Worm (Caenorhabditis elegans) whole organism, L4 larva: ENCODE data around the gene C17H11.5.

ENCODE experiments used
- F10B5.3 ChIP-seq: sonication (generic microtip); optimal IDR thresholded peaks from 2 replicates; lab custom pipeline; 2016; ENCODE audit warnings: mild to moderate bottlenecking, missing genetic modification characterization, missing compliant biosample characterization
- F26F4.8 ChIP-seq: fragments of 200-800 bp; sonication (Bioruptor generic); conservative IDR thresholded peaks from 2 replicates; pipeline ENCODE4 v1.3.6; 2022; ENCODE audit warnings: missing genetic modification characterization, missing compliant biosample characterization
- Y105C5A.15 ChIP-seq: fragments of 200-800 bp; sonication (Bioruptor generic); IDR thresholded peaks from 2 replicates; pipeline ENCODE4 v1.3.6; 2022; ENCODE audit warnings: missing genetic modification characterization, missing compliant biosample characterization
- Y5F2A.4 ChIP-seq: fragments of 200-800 bp; sonication (Bioruptor generic); optimal IDR thresholded peaks from 2 replicates; lab custom pipeline; 2018; ENCODE audit warnings: mild to moderate bottlenecking, missing genetic modification characterization, missing compliant biosample characterization
- aha-1 ChIP-seq: fragments of 150-350 bp; peaks from one replicate; lab custom pipeline; 2014; ENCODE audit warnings: missing biosample characterization, missing genetic modification characterization
- aly-2 ChIP-seq: sonication (generic microtip); optimal IDR thresholded peaks from 2 replicates; lab custom pipeline; 2018; ENCODE audit warnings: missing biosample characterization, missing genetic modification characterization
- ceh-20 ChIP-seq: fragments of 200-800 bp; sonication (Bioruptor generic); IDR thresholded peaks from 2 replicates; pipeline ENCODE4 v1.3.6; 2022; ENCODE audit warnings: missing genetic modification reagents, missing genetic modification characterization, missing compliant biosample characterization
- ceh-32 ChIP-seq: sonication (generic microtip); optimal IDR thresholded peaks from 2 replicates; lab custom pipeline; 2016; ENCODE audit warnings: mild to moderate bottlenecking, missing genetic modification characterization, missing compliant biosample characterization; ENCODE audit not compliant: poor library complexity
- ceh-44 ChIP-seq: fragments of 200-800 bp; sonication (Bioruptor generic); IDR thresholded peaks from 2 replicates; pipeline ENCODE4 v1.3.6; 2022; ENCODE audit warnings: missing genetic modification reagents, missing genetic modification characterization, missing compliant biosample characterization
- cey-2 ChIP-seq: sonication (generic microtip); optimal IDR thresholded peaks from 3 replicates; lab custom pipeline; 2017; ENCODE audit warnings: missing genetic modification characterization, mild to moderate bottlenecking, missing compliant biosample characterization, antibody characterized with exemption, borderline replicate concordance; ENCODE audit not compliant: insufficient read depth
- ctbp-1 ChIP-seq: fragments of 200-800 bp; sonication (Bioruptor generic); IDR thresholded peaks from 2 replicates; pipeline ENCODE4 v1.3.6; 2022; ENCODE audit warnings: missing genetic modification reagents, missing genetic modification characterization, missing compliant biosample characterization
- daf-16 ChIP-seq, 3 experiments: sonication (generic microtip); optimal IDR thresholded peaks; 2 replicates each; lab custom pipeline; 2016 to 2017; ENCODE audit warnings: missing genetic modification characterization in 3 of 3, missing genetic modification reagents in 3 of 3, mild to moderate bottlenecking in 2 of 3, missing compliant biosample characterization in 2 of 3, missing biosample characterization in 1 of 3, moderate library complexity in 1 of 3
- daf-8 ChIP-seq: fragments of 200-800 bp; sonication (Bioruptor generic); IDR thresholded peaks from 2 replicates; pipeline ENCODE4 v1.3.6; 2022; ENCODE audit warnings: missing genetic modification characterization, missing compliant biosample characterization
- dmd-6 ChIP-seq: fragments of 200-800 bp; sonication (Bioruptor generic); IDR thresholded peaks from 2 replicates; pipeline ENCODE4 v1.3.6; 2022; ENCODE audit warnings: missing genetic modification reagents, missing genetic modification characterization, missing compliant biosample characterization
- dve-1 ChIP-seq: sonication (generic microtip); optimal IDR thresholded peaks from 2 replicates; lab custom pipeline; 2017; ENCODE audit warnings: antibody characterized with exemption, mild to moderate bottlenecking, missing genetic modification characterization, missing compliant biosample characterization; ENCODE audit not compliant: insufficient read depth
- fkh-10 ChIP-seq: fragments of 150-350 bp; optimal IDR thresholded peaks from 2 replicates; lab custom pipeline; 2014; ENCODE audit warnings: missing biosample characterization, missing genetic modification reagents, missing genetic modification characterization
- fos-1 ChIP-seq: fragments of 150-350 bp; optimal IDR thresholded peaks from 2 replicates; lab custom pipeline; 2014; ENCODE audit warnings: missing biosample characterization, missing genetic modification characterization
- hlh-11 ChIP-seq: fragments of 200-800 bp; sonication (Bioruptor generic); optimal IDR thresholded peaks from 2 replicates; lab custom pipeline; 2018; ENCODE audit warnings: mild to moderate bottlenecking, missing genetic modification characterization, missing compliant biosample characterization
- hlh-30 ChIP-seq: sonication (generic microtip); optimal IDR thresholded peaks from 2 replicates; lab custom pipeline; 2017; ENCODE audit warnings: antibody characterized with exemption, mild to moderate bottlenecking, missing genetic modification characterization, missing compliant biosample characterization; ENCODE audit not compliant: insufficient read depth
- lin-1 ChIP-seq: fragments of 200-800 bp; sonication (Bioruptor generic); IDR thresholded peaks from 2 replicates; pipeline ENCODE4 v1.3.6; 2022; ENCODE audit warnings: missing genetic modification reagents, missing genetic modification characterization, missing compliant biosample characterization
- lin-29 ChIP-seq: fragments of 200-800 bp; sonication (Bioruptor generic); IDR thresholded peaks from 2 replicates; pipeline ENCODE4 v1.3.6; 2022; ENCODE audit warnings: missing genetic modification reagents, missing genetic modification characterization, missing compliant biosample characterization
- lir-3 ChIP-seq: sonication (generic microtip); optimal IDR thresholded peaks from 2 replicates; lab custom pipeline; 2016; ENCODE audit warnings: mild to moderate bottlenecking, missing genetic modification characterization, missing compliant biosample characterization
- lsy-2 ChIP-seq, 2 experiments: fragments of 150-350 bp in 1 of 2; sonication (generic microtip) in 1 of 2; optimal IDR thresholded peaks; 2 replicates each; lab custom pipeline; 2014 to 2017; ENCODE audit warnings: missing biosample characterization in 2 of 2, missing genetic modification characterization in 2 of 2
- mdl-1 ChIP-seq, 2 experiments: fragments of 150-350 bp in 1 of 2; sonication (generic microtip) in 1 of 2; optimal IDR thresholded peaks; 2 replicates each; lab custom pipeline; 2014 to 2017; ENCODE audit warnings: missing biosample characterization in 2 of 2, missing genetic modification characterization in 2 of 2
- mdt-29 ChIP-seq: fragments of 200-800 bp; sonication (Bioruptor generic); IDR thresholded peaks from 2 replicates; pipeline ENCODE4 v1.3.6; 2022; ENCODE audit warnings: missing genetic modification reagents, missing genetic modification characterization, missing compliant biosample characterization
- mxl-3 ChIP-seq: fragments of 200-800 bp; sonication (Bioruptor generic); optimal IDR thresholded peaks from 2 replicates; lab custom pipeline; 2018; ENCODE audit warnings: mild to moderate bottlenecking, missing genetic modification characterization, missing compliant biosample characterization
- nhr-102 ChIP-seq: sonication (generic microtip); optimal IDR thresholded peaks from 2 replicates; lab custom pipeline; 2016; ENCODE audit warnings: mild to moderate bottlenecking, missing genetic modification characterization, moderate library complexity, missing compliant biosample characterization
- nhr-28 ChIP-seq: fragments of 150-350 bp; optimal IDR thresholded peaks from 2 replicates; lab custom pipeline; 2014; ENCODE audit warnings: missing biosample characterization, missing genetic modification characterization
- nhr-42 ChIP-seq: fragments of 200-800 bp; sonication (Bioruptor generic); IDR thresholded peaks from 2 replicates; pipeline ENCODE4 v1.3.6; 2022; ENCODE audit warnings: missing genetic modification characterization, missing compliant biosample characterization
- nhr-48 ChIP-seq: sonication (generic microtip); optimal IDR thresholded peaks from 2 replicates; lab custom pipeline; 2016; ENCODE audit warnings: mild to moderate bottlenecking, missing genetic modification characterization, missing compliant biosample characterization
- nhr-77 ChIP-seq: fragments of 150-350 bp; optimal IDR thresholded peaks from 2 replicates; lab custom pipeline; 2014; ENCODE audit warnings: missing biosample characterization, missing genetic modification characterization
- php-3 ChIP-seq: fragments of 200-800 bp; sonication (Bioruptor generic); IDR thresholded peaks from 2 replicates; pipeline ENCODE4 v1.3.6; 2022; ENCODE audit warnings: missing genetic modification reagents, missing genetic modification characterization, missing compliant biosample characterization
- sdz-12 ChIP-seq: fragments of 200-800 bp; sonication (Bioruptor generic); optimal IDR thresholded peaks from 2 replicates; lab custom pipeline; 2018; ENCODE audit warnings: mild to moderate bottlenecking, missing genetic modification characterization, missing compliant biosample characterization
- spr-1 ChIP-seq: sonication (generic microtip); optimal IDR thresholded peaks from 2 replicates; lab custom pipeline; 2016; ENCODE audit warnings: mild to moderate bottlenecking, missing genetic modification characterization, missing compliant biosample characterization
- unc-130 ChIP-seq: sonication (generic microtip); optimal IDR thresholded peaks from 2 replicates; lab custom pipeline; 2016; ENCODE audit warnings: missing genetic modification reagents, missing genetic modification characterization, missing compliant biosample characterization
- unc-62 ChIP-seq, 3 experiments: fragments of 150-350 bp in 1 of 3; sonication (generic microtip); optimal IDR thresholded peaks in 2 of 3; peaks in 1 of 3; 1 replicate in 1 of 3; 2 replicates in 2 of 3; lab custom pipeline; 2014 to 2017; ENCODE audit warnings: missing biosample characterization in 3 of 3, missing genetic modification characterization in 3 of 3, missing genetic modification reagents in 3 of 3, missing genotype in 1 of 3
- zip-2 ChIP-seq: fragments of 150-350 bp; optimal IDR thresholded peaks from 2 replicates; lab custom pipeline; 2014; ENCODE audit warnings: missing biosample characterization, missing genetic modification characterization
- ztf-11 ChIP-seq: fragments of 150-350 bp; optimal IDR thresholded peaks from 2 replicates; lab custom pipeline; 2014; ENCODE audit warnings: missing biosample characterization, missing genetic modification characterization
- ztf-7 ChIP-seq: fragments of 150-350 bp; optimal IDR thresholded peaks from 2 replicates; lab custom pipeline; 2014; ENCODE audit warnings: missing biosample characterization, missing genetic modification characterization

C17H11.5 gene

DNA sequence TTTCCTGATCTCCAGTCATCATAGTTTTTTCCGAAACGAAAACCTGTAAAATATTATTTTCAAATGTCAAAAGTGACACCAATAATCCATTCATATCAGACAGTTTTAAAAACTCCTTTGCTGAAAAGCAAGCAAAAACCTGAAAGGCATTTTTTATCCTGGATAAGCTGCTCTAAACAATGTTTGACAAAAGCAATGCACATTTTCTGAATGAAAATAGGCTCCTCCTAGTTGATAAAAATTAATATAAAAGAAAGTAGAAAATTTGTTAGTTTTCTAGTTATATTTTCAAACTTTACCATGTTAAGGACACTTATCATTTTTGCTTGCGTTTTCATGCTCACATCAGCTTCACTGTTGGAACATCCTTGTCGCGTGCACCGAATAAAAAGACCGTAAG is 34.5 kb upstream of the C17H11.5 start, which contains the start of gene K02A6.1:
Gene K02A6.1, plus strand, starts transcription at position 301 of the 400 bp plus-strand sequence.
- TF ChIP-seq fkh-10 (GFP tag; lab: Kevin White, UChicago) (no peak), F26F4.8 (GFP tag; lab: Robert Waterston, UW) (no peak), lin-1 (GFP tag; lab: Robert Waterston, UW) (no peak), ceh-44 (GFP tag; lab: Robert Waterston, UW) (no peak), fos-1 (tag; lab: Kevin White, UChicago) (no peak), ztf-7 (tag; lab: Kevin White, UChicago) (no peak), ztf-11 (tag; lab: Kevin White, UChicago) (no peak), sdz-12 (no peak), mxl-3 (GFP tag; lab: Kevin White, UChicago) (no peak)

DNA sequence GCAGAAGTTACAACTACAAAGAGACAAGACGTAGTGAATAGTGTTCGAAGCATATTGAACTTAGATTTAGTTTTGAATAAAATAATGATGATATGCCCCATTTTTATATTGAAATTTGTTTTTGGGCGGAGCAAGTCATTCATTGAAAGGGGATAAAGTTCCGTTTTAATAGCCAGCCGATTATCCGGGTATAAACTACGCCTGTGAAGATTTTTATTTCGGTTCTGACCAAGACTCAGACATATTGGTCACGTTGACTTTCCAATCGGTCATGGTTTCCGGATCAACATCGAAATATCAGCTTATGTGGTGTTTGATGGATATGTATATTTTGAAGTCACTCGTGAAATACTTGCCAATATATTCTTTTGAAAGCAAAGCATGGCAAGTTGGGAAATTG is 33.7 kb upstream of the C17H11.5 start, which contains the start of gene K02A6.4:
Gene K02A6.4, minus strand, starts transcription at position 101 of the 400 bp plus-strand sequence.
- TF ChIP-seq ctbp-1 (GFP tag; lab: Robert Waterston, UW) (no peak), Y105C5A.15 (GFP tag; lab: Robert Waterston, UW) (no peak), lir-3 (tag; lab: Kevin White, UChicago) (no peak), nhr-102 (tag; lab: Kevin White, UChicago) (no peak), mdt-29 (GFP tag; lab: Robert Waterston, UW) (no peak), mxl-3 (GFP tag; lab: Kevin White, UChicago) (no peak), cey-2 (tag; lab: Kevin White, UChicago) (no peak), nhr-48 (tag; lab: Kevin White, UChicago) (no peak), lin-29 (GFP tag; lab: Robert Waterston, UW) (no peak), aha-1 (tag; lab: Kevin White, UChicago) (no peak), ztf-11 (tag; lab: Kevin White, UChicago) (no peak)

DNA sequence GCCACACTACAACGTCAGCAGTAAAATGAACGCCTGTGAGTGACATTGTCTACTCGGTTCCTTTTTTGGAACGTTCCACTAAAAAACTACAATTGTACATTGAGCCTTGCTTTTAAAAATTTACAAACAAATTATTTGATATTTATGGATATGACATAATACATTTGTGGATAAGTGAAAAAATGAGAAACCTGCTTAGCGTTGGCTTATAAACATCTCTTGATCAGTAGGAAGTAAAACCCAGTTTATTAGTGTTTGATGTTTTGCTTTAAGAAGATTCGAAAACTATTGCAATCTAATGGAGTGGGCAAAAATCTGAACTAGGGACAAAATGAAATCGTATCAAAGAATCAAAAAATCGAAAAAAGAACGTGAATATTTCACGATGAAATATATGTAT is 32.0 kb upstream of the C17H11.5 start:
- TF ChIP-seq aha-1 (tag; lab: Kevin White, UChicago) (peak; percentile 42), unc-62 (GFP tag; optimal IDR thresholded peaks at IDR 0.05 in 1 of 2; lab: Kevin White, UChicago) (peak in 1 of 2 experiments; percentile 90), unc-62 (tag; optimal IDR thresholded peaks at IDR 0.05; lab: Kevin White, UChicago) (no peak), cey-2 (tag; lab: Kevin White, UChicago) (no peak)

DNA sequence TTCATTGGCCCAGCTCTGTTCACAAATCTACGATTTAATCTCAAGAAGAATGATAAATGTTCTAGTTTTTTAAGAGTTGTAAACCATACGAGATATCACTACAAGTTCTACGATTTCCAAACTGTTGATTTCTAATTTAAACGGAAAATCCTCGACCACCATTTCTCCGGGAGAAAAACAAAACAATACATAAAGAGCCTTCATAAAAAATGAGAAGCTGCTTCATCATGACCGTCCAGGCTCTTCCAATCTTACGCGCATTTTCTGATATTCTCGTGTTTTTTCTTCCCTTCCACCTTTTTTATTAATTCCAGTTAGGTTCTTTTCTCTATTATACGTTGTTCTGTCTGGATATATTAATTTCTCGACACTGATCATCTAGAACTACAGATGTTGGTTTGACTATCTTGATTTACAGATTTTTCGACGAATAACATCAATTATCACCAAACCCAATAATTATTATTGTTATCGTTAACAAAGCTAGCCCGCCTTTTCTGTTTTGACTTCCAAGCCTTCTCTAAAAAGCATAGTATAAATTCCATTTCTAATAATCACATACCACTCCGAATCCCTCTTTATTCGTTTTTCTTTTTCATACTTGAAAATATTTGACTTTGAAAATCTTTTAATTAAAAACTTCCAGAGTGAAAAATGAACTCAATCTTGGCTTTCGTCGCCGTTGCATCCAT is 29.6 kb upstream of the C17H11.5 start, which contains the start of gene C47D2.1:
Gene C47D2.1, plus strand, starts transcription at position 642 of the 692 bp plus-strand sequence.
- no peak for TF ChIP-seq ceh-32 (tag; lab: Kevin White, UChicago)
- no peak for TF ChIP-seq nhr-42 (GFP tag; lab: Robert Waterston, UW)
- TF ChIP-seq aha-1 (tag; lab: Kevin White, UChicago): peak; percentile 91
- TF ChIP-seq spr-1 (tag; lab: Kevin White, UChicago): no peak

DNA sequence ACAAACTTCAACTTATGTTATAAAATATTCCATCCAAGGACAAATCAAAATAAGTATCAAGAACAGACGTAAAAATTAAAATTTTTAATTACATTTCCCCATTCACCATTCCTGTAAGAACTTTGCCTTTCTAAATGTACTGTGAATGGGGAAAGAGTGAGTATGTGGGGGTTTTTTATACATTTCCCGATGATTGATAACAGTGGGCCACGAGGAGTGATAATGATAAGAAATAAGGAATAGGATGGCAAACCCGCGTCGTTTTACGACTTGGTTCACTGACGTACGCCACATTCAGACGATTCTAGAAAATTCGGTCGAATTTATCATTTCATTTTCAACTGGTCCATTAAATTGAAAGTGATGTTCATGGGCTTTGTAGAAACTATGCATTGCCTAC is 26.1 kb upstream of the C17H11.5 start, which contains the start of gene cdd-1:
Gene cdd-1, minus strand, starts transcription at position 151 of the 400 bp plus-strand sequence.
- TF ChIP-seq mdl-1 (tag; optimal IDR thresholded peaks at IDR 0.05; lab: Kevin White, UChicago) (peak in 1 of 2 experiments; percentile 67), daf-8 (GFP tag; lab: Robert Waterston, UW) (no peak), hlh-30 (peak; percentile 64), lin-1 (GFP tag; lab: Robert Waterston, UW) (peak; percentile 61; the same call in 1 of the 2 replicates), unc-130 (GFP tag; lab: Kevin White, UChicago) (no peak), Y5F2A.4 (GFP tag; lab: Kevin White, UChicago) (no peak), php-3 (GFP tag; lab: Robert Waterston, UW) (peak; percentile 97), daf-16 (GFP tag; optimal IDR thresholded peaks at IDR 0.05; lab: Kevin White, UChicago) (no peak), daf-16 (tag; optimal IDR thresholded peaks at IDR 0.05; lab: Kevin White, UChicago) (peak; percentile 77), lsy-2 (tag; optimal IDR thresholded peaks at IDR 0.05; lab: Kevin White, UChicago) (peak in 1 of 2 experiments; percentile 45), F10B5.3 (tag; lab: Kevin White, UChicago) (no peak), ceh-20 (GFP tag; lab: Robert Waterston, UW) (peak; percentile 73), zip-2 (no peak), aly-2 (tag; lab: Kevin White, UChicago) (no peak), nhr-28 (tag; lab: Kevin White, UChicago) (peak; percentile 53), hlh-11 (peak; percentile 71), dve-1 (tag; lab: Kevin White, UChicago) (peak; percentile 75), dmd-6 (GFP tag; lab: Robert Waterston, UW) (peak; percentile 53; the same call in 1 of the 2 replicates), mdt-29 (GFP tag; lab: Robert Waterston, UW) (peak; percentile 78), nhr-77 (tag; lab: Kevin White, UChicago) (peak; percentile 54)
